Worm (Caenorhabditis elegans): ENCODE results near the gene ZK757.10.

ce11 chrIII:9907574-9907973 is 30.5 kb downstream of the ZK757.10 start:
- TF ChIP-seq tbx-11 (GFP tag; IDR thresholded peaks at IDR 0.05) (no peak), ama-1 (optimal IDR thresholded peaks at IDR 0.05) (no peak), scrt-1 (GFP tag; IDR thresholded peaks at IDR 0.05) (no peak), flt-1 (GFP tag; IDR thresholded peaks at IDR 0.05) (no peak), hnd-1 (tag; optimal IDR thresholded peaks at IDR 0.05) (no peak), hmbx-1 (tag; optimal IDR thresholded peaks at IDR 0.05) (no peak)
